Fruit fly (Drosophila melanogaster) whole organism, embryonic: Measurements from ENCODE around the gene CG15473.

Experiments
- Aef1 ChIP-seq: fragments of 200-800 bp; sonication (Bioruptor generic); IDR thresholded peaks from 3 replicates; pipeline ENCODE4 v1.3.6; 2022; ENCODE audit warnings: missing biosample characterization, missing genetic modification characterization
- B-H1 ChIP-seq: fragments of 200-800 bp; sonication (Bioruptor generic); IDR thresholded peaks from 3 replicates; pipeline ENCODE4 v1.3.6; 2022; ENCODE audit warnings: missing biosample characterization, missing genetic modification characterization
- Blimp-1 ChIP-seq: fragments of 200-800 bp; sonication (Bioruptor generic); optimal IDR thresholded peaks from 3 replicates; lab custom pipeline; 2018; ENCODE audit warnings: missing biosample characterization, missing genetic modification characterization, mild to moderate bottlenecking, moderate library complexity, missing genetic modification reagents
- CG10321 ChIP-seq: fragments of 200-800 bp; sonication (Bioruptor generic); IDR thresholded peaks from 2 replicates; pipeline ENCODE4 v1.3.6; 2022; ENCODE audit warnings: missing biosample characterization, missing genetic modification characterization
- CG10543 ChIP-seq: fragments of 200-800 bp; sonication (Bioruptor generic); optimal IDR thresholded peaks from 3 replicates; lab custom pipeline; 2017; ENCODE audit warnings: missing biosample characterization, mild to moderate bottlenecking, missing genetic modification characterization, moderate library complexity
- CG13287 ChIP-seq: fragments of 200-800 bp; sonication (Bioruptor generic); IDR thresholded peaks from 2 replicates; pipeline ENCODE4 v1.3.6; 2022; ENCODE audit warnings: missing biosample characterization, missing genetic modification characterization; ENCODE audit not compliant: partially characterized antibody
- CG13296 ChIP-seq: fragments of 200-800 bp; sonication (Bioruptor generic); optimal IDR thresholded peaks from 3 replicates; lab custom pipeline; 2018; ENCODE audit warnings: missing biosample characterization, mild to moderate bottlenecking, missing genetic modification characterization
- CG13894 ChIP-seq: fragments of 200-800 bp; sonication (Bioruptor generic); optimal IDR thresholded peaks from 3 replicates; lab custom pipeline; 2018; ENCODE audit warnings: missing biosample characterization, mild to moderate bottlenecking, missing genetic modification characterization, moderate library complexity
- CG15514 ChIP-seq: fragments of 200-800 bp; sonication (Bioruptor generic); optimal IDR thresholded peaks from 3 replicates; lab custom pipeline; 2017; ENCODE audit warnings: missing biosample characterization, missing genetic modification characterization, mild to moderate bottlenecking, moderate library complexity, missing genetic modification reagents
- CG16779 ChIP-seq: fragments of 200-800 bp; sonication (Bioruptor generic); IDR thresholded peaks from 2 replicates; pipeline ENCODE4 v1.3.6; 2022; ENCODE audit warnings: missing biosample characterization, missing genetic modification characterization
- CG17385 ChIP-seq: fragments of 200-800 bp; sonication (Bioruptor generic); optimal IDR thresholded peaks from 3 replicates; lab custom pipeline; 2018; ENCODE audit warnings: missing biosample characterization, mild to moderate bottlenecking, missing genetic modification characterization
- CG2678 ChIP-seq: fragments of 200-800 bp; sonication (Bioruptor generic); optimal IDR thresholded peaks from 3 replicates; lab custom pipeline; 2019; ENCODE audit warnings: missing biosample characterization, mild to moderate bottlenecking, missing genetic modification characterization, moderate library complexity
- CG4328 ChIP-seq: fragments of 200-800 bp; sonication (Bioruptor generic); optimal IDR thresholded peaks from 3 replicates; lab custom pipeline; 2017; ENCODE audit warnings: missing biosample characterization, missing genetic modification reagents, missing genetic modification characterization
- CG5180 ChIP-seq: fragments of 200-800 bp; sonication (Bioruptor generic); optimal IDR thresholded peaks from 3 replicates; lab custom pipeline; 2017; ENCODE audit warnings: missing biosample characterization, missing genetic modification characterization, mild to moderate bottlenecking, moderate library complexity, missing genetic modification reagents
- CG6791 ChIP-seq: fragments of 200-800 bp; sonication (Bioruptor generic); IDR thresholded peaks from 3 replicates; pipeline ENCODE4 v1.3.6; 2022; ENCODE audit warnings: missing biosample characterization, missing genetic modification characterization; ENCODE audit not compliant: partially characterized antibody
- CG7928 ChIP-seq: fragments of 200-800 bp; sonication (Bioruptor generic); optimal IDR thresholded peaks from 2 replicates; lab custom pipeline; 2017; ENCODE audit warnings: missing biosample characterization, mild to moderate bottlenecking, missing genetic modification characterization
- CG8359 ChIP-seq: fragments of 200-800 bp; sonication (Bioruptor generic); optimal IDR thresholded peaks from 2 replicates; lab custom pipeline; 2017; ENCODE audit warnings: missing biosample characterization, mild to moderate bottlenecking, missing genetic modification characterization, borderline replicate concordance
- CG8924 ChIP-seq: fragments of 200-800 bp; optimal IDR thresholded peaks from 3 replicates; lab custom pipeline; 2019; ENCODE audit warnings: missing biosample characterization, mild to moderate bottlenecking, missing genetic modification characterization, moderate library complexity
- CoRest ChIP-seq: fragments of 200-800 bp; sonication (Bioruptor generic); optimal IDR thresholded peaks from 3 replicates; lab custom pipeline; 2018; ENCODE audit warnings: missing biosample characterization, mild to moderate bottlenecking, missing genetic modification characterization, moderate library complexity
- D19A ChIP-seq: fragments of 200-800 bp; optimal IDR thresholded peaks from 3 replicates; lab custom pipeline; 2019; ENCODE audit warnings: missing biosample characterization, mild to moderate bottlenecking, missing genetic modification characterization, moderate library complexity
- Drgx ChIP-seq: fragments of 200-800 bp; sonication (Bioruptor generic); IDR thresholded peaks from 2 replicates; pipeline ENCODE4 v1.3.6; 2022; ENCODE audit warnings: missing biosample characterization, missing genetic modification characterization
- E2f1 ChIP-seq: fragments of 200-800 bp; sonication (Bioruptor generic); IDR thresholded peaks from 2 replicates; pipeline ENCODE4 v1.3.6; 2022; ENCODE audit warnings: missing biosample characterization, missing genetic modification characterization
- Eip74EF ChIP-seq, 2 experiments: fragments of 200-800 bp in 1 of 2; fragments of >200 bp in 1 of 2; sonication (Bioruptor generic) in 1 of 2; optimal IDR thresholded peaks; 2 replicates each; lab custom pipeline; 2017 to 2019; ENCODE audit warnings: missing biosample characterization in 2 of 2, missing genetic modification characterization in 2 of 2, mild to moderate bottlenecking in 1 of 2, moderate library complexity in 1 of 2
- Lim3 ChIP-seq: fragments of 200-800 bp; sonication (Bioruptor generic); IDR thresholded peaks from 2 replicates; pipeline ENCODE4 v1.3.6; 2022; ENCODE audit warnings: missing biosample characterization, missing genetic modification characterization
- Med ChIP-seq: fragments of 200-800 bp; sonication (Bioruptor generic); peaks from one replicate; lab custom pipeline; 2016; ENCODE audit warnings: missing biosample characterization, missing genetic modification characterization, mild to moderate bottlenecking, inconsistent platforms, moderate library complexity
- Meics ChIP-seq: fragments of 200-800 bp; sonication (Bioruptor generic); optimal IDR thresholded peaks from 2 replicates; lab custom pipeline; 2017; ENCODE audit warnings: missing biosample characterization, mild to moderate bottlenecking, missing genetic modification characterization
- Nf-YC ChIP-seq: fragments of 200-800 bp; optimal IDR thresholded peaks from 3 replicates; lab custom pipeline; 2019; ENCODE audit warnings: missing biosample characterization, mild to moderate bottlenecking, missing genetic modification characterization, moderate library complexity
- NfI ChIP-seq: fragments of 200-800 bp; sonication (Bioruptor generic); optimal IDR thresholded peaks from 3 replicates; lab custom pipeline; 2018; ENCODE audit warnings: missing biosample characterization, mild to moderate bottlenecking, missing genetic modification characterization, moderate library complexity
- Pdp1 ChIP-seq, 2 experiments: fragments of 200-800 bp; sonication (Bioruptor generic); optimal IDR thresholded peaks; 3 replicates each; lab custom pipeline; 2016; ENCODE audit warnings: missing biosample characterization in 2 of 2, missing genetic modification characterization in 2 of 2, mild to moderate bottlenecking in 1 of 2, moderate library complexity in 1 of 2
- Trl ChIP-seq, 3 experiments: fragments of >200 bp in 2 of 3; fragments of 200-800 bp in 1 of 3; sonication (Bioruptor generic) in 1 of 3; optimal IDR thresholded peaks; 2 replicates in 1 of 3; 3 replicates in 2 of 3; lab custom pipeline; 2016 to 2017; ENCODE audit warnings: missing biosample characterization in 1 of 3, missing genetic modification characterization in 1 of 3
- Usf ChIP-seq: fragments of 200-800 bp; sonication (Bioruptor generic); optimal IDR thresholded peaks from 2 replicates; lab custom pipeline; 2017; ENCODE audit warnings: missing genotype, missing biosample characterization, missing genetic modification characterization
- Vsx1 ChIP-seq: fragments of 200-800 bp; sonication (Bioruptor generic); optimal IDR thresholded peaks from 2 replicates; lab custom pipeline; 2017; ENCODE audit warnings: missing biosample characterization, mild to moderate bottlenecking, missing genetic modification characterization, missing genetic modification reagents
- YL-1 ChIP-seq: fragments of 200-800 bp; sonication (Bioruptor generic); optimal IDR thresholded peaks from 3 replicates; lab custom pipeline; 2017; ENCODE audit warnings: missing biosample characterization, mild to moderate bottlenecking, missing genetic modification characterization
- al ChIP-seq: fragments of 200-800 bp; sonication (Bioruptor generic); IDR thresholded peaks from 2 replicates; pipeline ENCODE4 v1.3.6; 2022; ENCODE audit warnings: missing biosample characterization, missing genetic modification characterization
- ato ChIP-seq: fragments of 200-800 bp; sonication (Bioruptor generic); IDR thresholded peaks from 2 replicates; pipeline ENCODE4 v1.3.6; 2022; ENCODE audit warnings: missing biosample characterization, missing genetic modification characterization; ENCODE audit not compliant: partially characterized antibody
- cg ChIP-seq: fragments of 200-800 bp; sonication (Bioruptor generic); optimal IDR thresholded peaks from 3 replicates; lab custom pipeline; 2019; ENCODE audit warnings: missing biosample characterization, mild to moderate bottlenecking, missing genetic modification characterization, moderate library complexity
- corto ChIP-seq: fragments of 200-800 bp; sonication (Bioruptor generic); optimal IDR thresholded peaks from 2 replicates; lab custom pipeline; 2016; ENCODE audit warnings: missing biosample characterization, mild to moderate bottlenecking, missing genetic modification characterization, moderate library complexity
- en ChIP-seq: fragments of 200-800 bp; sonication (Bioruptor generic); optimal IDR thresholded peaks from 2 replicates; lab custom pipeline; 2016; ENCODE audit warnings: missing biosample characterization, missing genetic modification characterization
- exex ChIP-seq: fragments of 200-800 bp; sonication (Bioruptor generic); optimal IDR thresholded peaks from 4 replicates; lab custom pipeline; 2018; ENCODE audit warnings: missing biosample characterization, mild to moderate bottlenecking, missing genetic modification characterization, moderate library complexity
- ftz-f1 ChIP-seq: fragments of 200-800 bp; sonication (Bioruptor generic); optimal IDR thresholded peaks from 2 replicates; lab custom pipeline; 2016; ENCODE audit warnings: missing biosample characterization, missing genetic modification characterization
- lab ChIP-seq: fragments of 200-800 bp; sonication (Bioruptor generic); optimal IDR thresholded peaks from 3 replicates; lab custom pipeline; 2017; ENCODE audit warnings: missing biosample characterization, missing genetic modification characterization, mild to moderate bottlenecking, moderate library complexity, missing genetic modification reagents
- lola ChIP-seq, 3 experiments: fragments of >200 bp in 2 of 3; fragments of 200-800 bp in 1 of 3; sonication (Bioruptor generic) in 1 of 3; optimal IDR thresholded peaks; 2 replicates each; lab custom pipeline; 2017 to 2019; ENCODE audit warnings: missing biosample characterization in 3 of 3, missing genetic modification characterization in 3 of 3, mild to moderate bottlenecking in 1 of 3, moderate library complexity in 1 of 3
- nau ChIP-seq: fragments of 200-800 bp; sonication (Bioruptor generic); optimal IDR thresholded peaks from 3 replicates; lab custom pipeline; 2017; ENCODE audit warnings: missing biosample characterization, mild to moderate bottlenecking, missing genetic modification characterization, missing genetic modification reagents
- nmo ChIP-seq: fragments of 200-800 bp; sonication (Bioruptor generic); optimal IDR thresholded peaks from 2 replicates; lab custom pipeline; 2018; ENCODE audit warnings: missing biosample characterization, mild to moderate bottlenecking, missing genetic modification characterization, moderate library complexity
- repo ChIP-seq: fragments of 200-800 bp; sonication (Bioruptor generic); optimal IDR thresholded peaks from 2 replicates; lab custom pipeline; 2016; ENCODE audit warnings: missing biosample characterization, missing genetic modification characterization
- sd ChIP-seq: fragments of 200-800 bp; sonication (Bioruptor generic); optimal IDR thresholded peaks from 3 replicates; lab custom pipeline; 2018; ENCODE audit warnings: missing biosample characterization, mild to moderate bottlenecking, missing genetic modification characterization, moderate library complexity
- sens-2 ChIP-seq: fragments of 200-800 bp; sonication (Bioruptor generic); IDR thresholded peaks from 2 replicates; pipeline ENCODE4 v1.3.6; 2022; ENCODE audit warnings: missing biosample characterization, missing genetic modification characterization
- sug ChIP-seq: fragments of 200-800 bp; optimal IDR thresholded peaks from 2 replicates; lab custom pipeline; 2019; ENCODE audit warnings: missing biosample characterization, mild to moderate bottlenecking, missing genetic modification characterization, moderate library complexity

Gene CG15473

DNA sequence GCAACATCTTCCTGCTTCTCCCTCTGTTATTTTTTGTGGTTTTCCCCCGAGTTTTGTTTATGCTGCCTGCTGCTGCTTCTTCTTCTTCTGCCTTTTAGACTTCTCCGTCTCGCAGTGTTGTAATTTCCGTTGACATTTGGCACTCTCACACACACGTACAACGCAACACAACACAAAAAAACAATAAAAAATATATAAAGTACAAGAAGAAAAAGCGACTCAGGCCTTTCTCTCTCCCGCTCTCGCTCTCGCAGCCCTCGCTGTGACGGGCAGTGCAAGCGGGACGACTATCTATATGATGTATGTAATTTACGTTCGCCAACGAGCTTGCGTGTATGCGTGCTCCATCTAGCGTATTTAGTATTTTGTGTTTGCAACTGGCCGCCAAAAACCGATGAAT is 31.9 kb upstream of the CG15473 start (continued):
- TF ChIP-seq YL-1 (GFP tag; lab: Kevin White, UChicago), result peak; percentile 84
- TF ChIP-seq nau (GFP tag; lab: Kevin White, UChicago), result no peak
- peak; percentile 11 for TF ChIP-seq exex
- TF ChIP-seq CG15514, result peak; percentile 6
- TF ChIP-seq CG13894 (tag; lab: Kevin White, UChicago), result no peak
- peak in 1 of 2 experiments; percentile 46 for TF ChIP-seq Pdp1 (GFP tag; optimal IDR thresholded peaks at IDR 0.05; lab: Kevin White, UChicago)
- peak; percentile 21 for TF ChIP-seq CG2678
- 0 out of 3 replicates have a peak, but pooled peaks have one; percentile 19 for TF ChIP-seq Aef1
- peak; percentile 57 for TF ChIP-seq Drgx
- TF ChIP-seq Meics (GFP tag; lab: Kevin White, UChicago), result peak; percentile 21
- no peak for TF ChIP-seq Usf
- TF ChIP-seq Eip74EF (GFP tag; optimal IDR thresholded peaks at IDR 0.05; lab: Kevin White, UChicago), result no peak
- no peak for TF ChIP-seq ato (GFP tag; lab: Robert Waterston, UW)
- no peak for TF ChIP-seq CG7928 (GFP tag; lab: Kevin White, UChicago)
- 0 out of 3 replicates have a peak, but pooled peaks have one; percentile 24 for TF ChIP-seq CG6791
- TF ChIP-seq lab, result peak; percentile 46
- no peak for TF ChIP-seq al (GFP tag; lab: Robert Waterston, UW)
- peak; percentile 77 for TF ChIP-seq Nf-YC (tag; lab: Kevin White, UChicago)
- no peak for TF ChIP-seq Lim3 (GFP tag; lab: Robert Waterston, UW)
- TF ChIP-seq D19A, result no peak
- no peak for TF ChIP-seq Vsx1 (GFP tag; lab: Kevin White, UChicago)
- peak in 1 of 3 experiments; percentile 58 for TF ChIP-seq lola (GFP tag; optimal IDR thresholded peaks at IDR 0.05; lab: Kevin White, UChicago)
- TF ChIP-seq E2f1, result no peak
- TF ChIP-seq CG5180 (GFP tag; lab: Kevin White, UChicago), result peak; percentile 2
- TF ChIP-seq Med (GFP tag; lab: Kevin White, UChicago), result peak; percentile 52
- TF ChIP-seq repo (GFP tag; lab: Kevin White, UChicago), result no peak
- TF ChIP-seq CG8359 (GFP tag; lab: Kevin White, UChicago), result no peak
- TF ChIP-seq B-H1 (GFP tag; lab: Robert Waterston, UW), result no peak
- TF ChIP-seq cg, result peak; percentile 94
- TF ChIP-seq CG13287 (GFP tag; lab: Robert Waterston, UW), result no peak; the same call in 1 of the 2 replicates
- TF ChIP-seq CG16779 (GFP tag; lab: Robert Waterston, UW), result no peak
- TF ChIP-seq CoRest (tag; lab: Kevin White, UChicago), result peak; percentile 28
- no peak for TF ChIP-seq en
- TF ChIP-seq ftz-f1 (GFP tag; lab: Kevin White, UChicago), result peak; percentile 55
- TF ChIP-seq NfI (GFP tag; lab: Kevin White, UChicago), result peak; percentile 4
- TF ChIP-seq corto, result peak; percentile 6
- no peak for TF ChIP-seq nmo
- peak; percentile 96 for TF ChIP-seq CG10321 (GFP tag; lab: Robert Waterston, UW)
- peak; percentile 23 for TF ChIP-seq sug (tag; lab: Kevin White, UChicago)
- TF ChIP-seq sd (tag; lab: Kevin White, UChicago), result peak; percentile 16
- TF ChIP-seq Trl (optimal IDR thresholded peaks at IDR 0.05; lab: Kevin White, UChicago), result peak; percentile 13 to 48
- no peak for TF ChIP-seq Trl (GFP tag; optimal IDR thresholded peaks at IDR 0.05; lab: Kevin White, UChicago)
- TF ChIP-seq CG17385 (GFP tag; lab: Kevin White, UChicago), result peak; percentile 84
- TF ChIP-seq CG4328 (GFP tag; lab: Kevin White, UChicago), result no peak
- peak; percentile 11 for TF ChIP-seq CG13296 (GFP tag; lab: Kevin White, UChicago)
- peak; percentile 56 for TF ChIP-seq CG10543 (GFP tag; lab: Kevin White, UChicago)
- no peak for TF ChIP-seq sens-2 (GFP tag; lab: Robert Waterston, UW)
- no peak for TF ChIP-seq Blimp-1 (GFP tag; lab: Kevin White, UChicago)
- peak; percentile 38 for TF ChIP-seq CG8924 (tag; lab: Kevin White, UChicago)
